Worm (Caenorhabditis elegans) whole organism, L3 larva: ENCODE results near the gene C03A3.2.

ENCODE experiments used
- ama-1 ChIP-seq: fragments of 150-350 bp; optimal IDR thresholded peaks from 2 replicates; lab custom pipeline; 2018
- elt-2 ChIP-seq: sonication (generic microtip); optimal IDR thresholded peaks from 2 replicates; lab custom pipeline; 2016; ENCODE audit warnings: missing genetic modification reagents, mild to moderate bottlenecking, missing genetic modification characterization, missing compliant biosample characterization

DNA sequence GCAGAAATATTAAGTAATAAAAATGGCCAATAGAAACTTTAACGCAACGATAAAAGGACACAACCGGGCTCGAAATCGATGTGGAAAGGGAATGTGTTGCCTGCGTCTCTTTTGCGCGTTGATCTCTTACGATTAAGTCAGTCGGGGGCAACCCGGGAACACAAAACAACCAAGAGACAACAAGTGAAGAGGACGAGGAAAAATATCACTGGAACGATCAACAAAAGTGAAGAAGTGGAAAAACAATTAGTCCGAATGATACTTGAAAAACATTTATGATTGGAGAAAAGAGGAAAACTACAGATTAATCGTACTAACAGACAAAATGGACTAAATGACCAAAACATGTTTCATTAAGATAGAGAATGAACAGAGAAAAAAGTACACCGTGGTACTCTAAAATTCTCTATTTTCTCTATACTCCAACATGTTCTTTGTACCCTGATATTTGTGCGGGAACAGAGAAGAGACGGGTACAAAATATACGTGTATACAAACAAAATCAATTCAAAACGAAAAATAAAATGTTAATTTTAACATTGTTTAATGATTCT is 47.7 kb downstream of the C03A3.2 start, which contains the start of gene F08G12.5:
- no peak for TF ChIP-seq elt-2 (tag; lab: Kevin White, UChicago)
- no peak for TF ChIP-seq ama-1 (lab: Kevin White, UChicago)
